Worm (Caenorhabditis elegans) whole organism, L4/young adult: ENCODE results near the gene fbxb-20.

Source experiments
- W03F9.2 ChIP-seq: fragments of 150-350 bp; optimal IDR thresholded peaks from 2 replicates; lab custom pipeline; 2014; ENCODE audit warnings: missing biosample characterization, missing genetic modification characterization
- dao-5 ChIP-seq: sonication (generic microtip); optimal IDR thresholded peaks from 2 replicates; lab custom pipeline; 2016; ENCODE audit warnings: missing genotype, missing genetic modification characterization, moderate library complexity, missing compliant biosample characterization
- him-1 ChIP-seq: sonication (generic microtip); optimal IDR thresholded peaks from 2 replicates; lab custom pipeline; 2016; ENCODE audit warnings: missing genotype, missing genetic modification reagents, missing genetic modification characterization, missing compliant biosample characterization

DNA sequence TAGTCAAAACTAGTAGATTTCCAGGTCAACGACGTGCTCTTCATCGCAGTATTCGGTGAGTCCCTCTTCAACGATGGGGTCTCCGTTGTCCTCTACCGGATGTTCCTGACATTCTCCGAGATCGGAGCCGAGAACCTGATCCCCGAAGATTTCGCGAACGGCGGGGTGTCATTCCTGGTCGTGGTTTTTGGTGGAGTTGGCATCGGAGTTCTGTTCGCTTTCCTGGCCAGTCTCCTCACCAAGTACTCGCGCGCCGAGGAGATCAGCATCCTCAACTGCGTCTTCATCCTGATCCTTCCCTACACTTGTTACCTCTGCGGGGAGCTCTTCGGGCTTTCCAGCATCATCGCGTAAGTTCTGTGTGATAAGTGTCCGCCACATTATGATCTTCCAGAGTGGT, 22.3 kb upstream of the fbxb-20 start:
- TF ChIP-seq him-1 (no peak), W03F9.2 (no peak), dao-5 (tag; lab: Kevin White, UChicago) (no peak)
